Fruit fly (Drosophila melanogaster) whole organism: ENCODE measurements around the gene CG42763.

Experiments
- Dll ChIP-seq: fragments of >200 bp; optimal IDR thresholded peaks from 2 replicates; lab custom pipeline; 2017
- EcR ChIP-seq, 2 experiments: fragments of >200 bp; optimal IDR thresholded peaks; 2 replicates each; lab custom pipeline; 2017; ENCODE audit warnings: missing biosample characterization in 2 of 2, missing genetic modification characterization in 2 of 2, missing genetic modification reagents in 2 of 2
- psq ChIP-seq: fragments of >200 bp; optimal IDR thresholded peaks from 2 replicates; lab custom pipeline; 2017
- usp ChIP-seq: fragments of >200 bp; optimal IDR thresholded peaks from 2 replicates; lab custom pipeline; 2017; ENCODE audit warnings: missing biosample characterization, missing genetic modification characterization, mixed read lengths

- TF ChIP-seq EcR (GFP tag; optimal IDR thresholded peaks at IDR 0.05; lab: Kevin White, UChicago) (no peak), Dll (lab: Kevin White, UChicago) (no peak), psq (no peak), usp (GFP tag; lab: Kevin White, UChicago) (no peak)
These were observed 44.2 kb downstream of the CG42763 start for dm6 chr2L:8100489-8101352.
